Fruit fly (Drosophila melanogaster): ENCODE data around the gene CG6833.

CG6833 gene

DNA sequence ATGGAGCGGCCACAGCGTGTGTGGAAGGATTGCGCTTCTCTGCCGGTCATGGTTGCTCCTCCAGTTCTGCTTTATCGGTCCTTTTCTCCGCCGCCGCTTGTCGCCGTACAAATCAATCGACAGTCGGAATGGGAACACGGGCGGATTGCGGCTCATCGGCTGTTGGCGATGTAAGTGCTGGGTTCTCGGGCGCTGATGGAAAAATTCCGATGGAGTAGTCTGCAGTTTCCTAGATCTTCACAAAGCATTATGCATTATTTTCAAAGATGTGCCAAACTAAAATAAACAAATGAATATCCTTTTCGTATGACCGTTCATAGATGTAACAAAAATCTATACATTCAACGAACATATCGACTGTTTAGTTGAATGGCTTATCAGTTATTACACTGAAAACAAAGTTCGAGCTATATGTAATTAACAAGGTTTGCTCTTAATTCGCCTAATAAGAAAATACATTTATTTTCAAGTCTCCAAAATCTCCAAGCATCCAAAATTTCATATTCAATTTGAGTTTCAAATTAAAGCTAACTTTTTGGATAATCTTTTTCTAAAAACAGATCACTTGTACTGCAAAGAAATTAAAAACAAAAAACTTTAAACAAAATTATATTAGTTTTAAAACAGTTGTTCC lies 1.3 kb upstream of the CG6833 start, which contains the start of gene Neurl4 (continued):
- peak; percentile 82 for TF ChIP-seq dmrt11E (tag; optimal IDR thresholded peaks at IDR 0.05)
- peak; percentile 54; the same call in 2 of the 3 replicates for TF ChIP-seq CG11695 (GFP tag; IDR thresholded peaks at IDR 0.05)
- peak; percentile 24; the same call in 1 of the 2 replicates for TF ChIP-seq sob (GFP tag; IDR thresholded peaks at IDR 0.05)
- peak; percentile 76 for TF ChIP-seq vvl (GFP tag; IDR thresholded peaks at IDR 0.05)
- TF ChIP-seq cg (GFP tag; optimal IDR thresholded peaks at IDR 0.05), result no peak
- TF ChIP-seq CG1024 (GFP tag; IDR thresholded peaks at IDR 0.05), result peak; percentile 73
- TF ChIP-seq Dll (GFP tag; IDR thresholded peaks at IDR 0.05; ENCODE audit: partially characterized antibody), result 0 out of 4 replicates have a peak, but pooled peaks have one; percentile 15
- peak; percentile 48 for TF ChIP-seq E2f1 (GFP tag; IDR thresholded peaks at IDR 0.05)
- TF ChIP-seq Fer2 (tag; optimal IDR thresholded peaks at IDR 0.05), result peak; percentile 50
- TF ChIP-seq CG18619 (GFP tag; optimal IDR thresholded peaks at IDR 0.05), result peak; percentile 66
- peak; percentile 17 for TF ChIP-seq CG31365 (tag; optimal IDR thresholded peaks at IDR 0.05)
- TF ChIP-seq CG32767 (GFP tag; IDR thresholded peaks at IDR 0.05), result peak; percentile 63; the same call in 1 of the 2 replicates
- no peak for TF ChIP-seq Hand (GFP tag; optimal IDR thresholded peaks at IDR 0.05)
- peak; percentile 10 to 74 for TF ChIP-seq chif (GFP tag; optimal IDR thresholded peaks at IDR 0.05)
- TF ChIP-seq Ada2b (GFP tag; IDR thresholded peaks at IDR 0.05), result peak; percentile 61
- TF ChIP-seq CG4360 (GFP tag; IDR thresholded peaks at IDR 0.05), result no peak
- TF ChIP-seq gsb-n (tag; optimal IDR thresholded peaks at IDR 0.05), result no peak
- peak; percentile 61 for TF ChIP-seq pnt (GFP tag; optimal IDR thresholded peaks at IDR 0.05)
- TF ChIP-seq maf-S (GFP tag; optimal IDR thresholded peaks at IDR 0.05), result peak; percentile 42
- no peak for TF ChIP-seq wek (GFP tag; optimal IDR thresholded peaks at IDR 0.05)
- TF ChIP-seq CG4282 (GFP tag; optimal IDR thresholded peaks at IDR 0.05), result no peak
- TF ChIP-seq CG18764 (GFP tag; optimal IDR thresholded peaks at IDR 0.05), result no peak
- TF ChIP-seq PHDP (tag; optimal IDR thresholded peaks at IDR 0.05), result no peak
- TF ChIP-seq CG3838 (GFP tag; optimal IDR thresholded peaks at IDR 0.05), result peak; percentile 46
- TF ChIP-seq wdn (GFP tag; IDR thresholded peaks at IDR 0.05), result peak; percentile 25; the same call in 1 of the 2 replicates
- TF ChIP-seq psq (GFP tag; optimal IDR thresholded peaks at IDR 0.05), result peak; percentile 34
- TF ChIP-seq CG17912 (GFP tag; optimal IDR thresholded peaks at IDR 0.05), result peak; percentile 20
- peak; percentile 66 for TF ChIP-seq fu2 (GFP tag; optimal IDR thresholded peaks at IDR 0.05)
- TF ChIP-seq CG11456 (GFP tag; IDR thresholded peaks at IDR 0.05), result peak; percentile 76; the same call in 2 of the 3 replicates
- TF ChIP-seq ro (GFP tag; IDR thresholded peaks at IDR 0.05), result 0 out of 2 replicates have a peak, but pooled peaks have one; percentile 7
- no peak for TF ChIP-seq B-H1 (GFP tag; IDR thresholded peaks at IDR 0.05)
- no peak for TF ChIP-seq CG6175 (GFP tag; IDR thresholded peaks at IDR 0.05)
- TF ChIP-seq Dp (GFP tag; optimal IDR thresholded peaks at IDR 0.05), result peak; percentile 1
- no peak for TF ChIP-seq hkb (optimal IDR thresholded peaks at IDR 0.05)
- TF ChIP-seq hkb (GFP tag; IDR thresholded peaks at IDR 0.05), result peak; percentile 66
- TF ChIP-seq CG16815 (GFP tag; optimal IDR thresholded peaks at IDR 0.05), result peak; percentile 50
- TF ChIP-seq Adf1 (GFP tag; IDR thresholded peaks at IDR 0.05), result peak; percentile 21
- TF ChIP-seq CG2199 (GFP tag; IDR thresholded peaks at IDR 0.05), result no peak
- TF ChIP-seq CG15479 (GFP tag; optimal IDR thresholded peaks at IDR 0.05), result no peak
- peak; percentile 75 for TF ChIP-seq nerfin-1 (tag; optimal IDR thresholded peaks at IDR 0.05)
- no peak for TF ChIP-seq mld (GFP tag; IDR thresholded peaks at IDR 0.05; ENCODE audit: partially characterized antibody)
- TF ChIP-seq CG2116 (GFP tag; optimal IDR thresholded peaks at IDR 0.05), result peak; percentile 23
- TF ChIP-seq CG4820 (GFP tag; optimal IDR thresholded peaks at IDR 0.05), result peak; percentile 21
- TF ChIP-seq D (optimal IDR thresholded peaks at IDR 0.05), result peak; percentile 11
- TF ChIP-seq D (GFP tag; optimal IDR thresholded peaks at IDR 0.05), result no peak
- no peak; the same call in 1 of the 2 replicates for TF ChIP-seq CG9215 (GFP tag; IDR thresholded peaks at IDR 0.05)
- TF ChIP-seq onecut (GFP tag; IDR thresholded peaks at IDR 0.05), result peak; percentile 54
- peak; percentile 62 for TF ChIP-seq CG12155 (GFP tag; optimal IDR thresholded peaks at IDR 0.05)
- TF ChIP-seq chn (GFP tag; optimal IDR thresholded peaks at IDR 0.05), result no peak
- peak; percentile 67 for TF ChIP-seq CG18262 (tag; optimal IDR thresholded peaks at IDR 0.05)
- TF ChIP-seq slou (GFP tag; optimal IDR thresholded peaks at IDR 0.05), result no peak

Measured in whole organism, embryonic.